Worm (Caenorhabditis elegans): ENCODE results near the gene Y69E1A.5.

Gene Y69E1A.5

ce11 chrIV:10978641-10979040, 21.2 kb upstream of the Y69E1A.5 start:
- TF ChIP-seq aha-1 (tag; optimal IDR thresholded peaks at IDR 0.05), result no peak
- no peak for TF ChIP-seq nhr-11 (tag; optimal IDR thresholded peaks at IDR 0.05)
- no peak for TF ChIP-seq efl-1 (optimal IDR thresholded peaks at IDR 0.05)
- no peak for TF ChIP-seq efl-1 (GFP tag; optimal IDR thresholded peaks at IDR 0.05 in 1 of 2)
- peak; percentile 15 for TF ChIP-seq lin-14 (GFP tag; optimal IDR thresholded peaks at IDR 0.05)
- TF ChIP-seq dsc-1 (tag; optimal IDR thresholded peaks at IDR 0.05), result no peak
- TF ChIP-seq nhr-71 (tag; optimal IDR thresholded peaks at IDR 0.05), result no peak

- TF ChIP-seq fkh-8 (tag; optimal IDR thresholded peaks at IDR 0.05) (no peak), ceh-8 (GFP tag; optimal IDR thresholded peaks at IDR 0.05) (no peak), nhr-20 (tag; optimal IDR thresholded peaks at IDR 0.05) (peak; percentile 77), sup-37 (GFP tag; optimal IDR thresholded peaks at IDR 0.05) (no peak), hlh-4 (tag; optimal IDR thresholded peaks at IDR 0.05) (no peak), fkh-10 (GFP tag; optimal IDR thresholded peaks at IDR 0.05) (no peak), C04F5.9 (tag; optimal IDR thresholded peaks at IDR 0.05) (no peak), lir-3 (tag; optimal IDR thresholded peaks at IDR 0.05; ENCODE audit: poor library complexity) (no peak), lin-14 (GFP tag; optimal IDR thresholded peaks at IDR 0.05) (peak; percentile 82), nhr-47 (tag; optimal IDR thresholded peaks at IDR 0.05) (peak; percentile 48), efl-1 (optimal IDR thresholded peaks at IDR 0.05) (peak; percentile 34 to 35), efl-1 (GFP tag; optimal IDR thresholded peaks at IDR 0.05 in 1 of 2) (peak in 1 of 2 experiments; percentile 89), lin-35 (GFP tag; optimal IDR thresholded peaks at IDR 0.05) (peak; percentile 14 to 65), efl-3 (GFP tag; optimal IDR thresholded peaks at IDR 0.05) (no peak), grh-1 (GFP tag; IDR thresholded peaks at IDR 0.05) (peak; percentile 73), ztf-11 (tag; optimal IDR thresholded peaks at IDR 0.05) (no peak), tbx-2 (tag; optimal IDR thresholded peaks at IDR 0.05) (peak; percentile 40), nhr-85 (tag) (peak; percentile 97), isw-1 (GFP tag; IDR thresholded peaks at IDR 0.05) (no peak), nhr-71 (tag; optimal IDR thresholded peaks at IDR 0.05) (peak; percentile 70), unc-98 (GFP tag; IDR thresholded peaks at IDR 0.05) (no peak), Y116A8C.19 (tag; optimal IDR thresholded peaks at IDR 0.05; ENCODE audit: borderline replicate concordance) (no peak), sox-4 (tag; optimal IDR thresholded peaks at IDR 0.05) (no peak), nhr-11 (tag; optimal IDR thresholded peaks at IDR 0.05) (no peak), nhr-77 (tag; optimal IDR thresholded peaks at IDR 0.05) (no peak), rnt-1 (tag; optimal IDR thresholded peaks at IDR 0.05) (peak; percentile 47), lin-15B (tag; optimal IDR thresholded peaks at IDR 0.05) (no peak), hlh-17 (GFP tag; optimal IDR thresholded peaks at IDR 0.05; ENCODE audit: borderline replicate concordance) (no peak), mab-9 (GFP tag; IDR thresholded peaks at IDR 0.05) (no peak), snpc-4 (tag; optimal IDR thresholded peaks at IDR 0.05) (no peak), jun-1 (tag; optimal IDR thresholded peaks at IDR 0.05) (no peak), vab-15 (tag; optimal IDR thresholded peaks at IDR 0.05) (no peak), unc-30 (tag; optimal IDR thresholded peaks at IDR 0.05) (no peak), tlp-1 (tag; optimal IDR thresholded peaks at IDR 0.05) (no peak), ceh-63 (GFP tag; optimal IDR thresholded peaks at IDR 0.05) (no peak), unc-130 (tag; optimal IDR thresholded peaks at IDR 0.05) (no peak), aha-1 (tag; optimal IDR thresholded peaks at IDR 0.05) (no peak), nhr-237 (tag; optimal IDR thresholded peaks at IDR 0.05) (no peak), C34B4.2 (tag; optimal IDR thresholded peaks at IDR 0.05) (no peak), unc-62 (GFP tag; optimal IDR thresholded peaks at IDR 0.05) (no peak), snu-23 (GFP tag; optimal IDR thresholded peaks at IDR 0.05) (peak; percentile 77), aly-2 (tag; optimal IDR thresholded peaks at IDR 0.05) (no peak), nhr-12 (tag; optimal IDR thresholded peaks at IDR 0.05) (no peak), nhr-84 (tag; optimal IDR thresholded peaks at IDR 0.05) (no peak), mef-2 (tag; optimal IDR thresholded peaks at IDR 0.05) (no peak), F16B12.6 (tag; optimal IDR thresholded peaks at IDR 0.05) (no peak), lsy-2 (tag; optimal IDR thresholded peaks at IDR 0.05) (peak; percentile 37 to 39), dsc-1 (tag; optimal IDR thresholded peaks at IDR 0.05) (no peak), ceh-82 (tag; optimal IDR thresholded peaks at IDR 0.05) (no peak), ces-1 (GFP tag; optimal IDR thresholded peaks at IDR 0.05) (no peak), pqm-1 (tag; optimal IDR thresholded peaks at IDR 0.05) (no peak)
Measured at ce11 chrIV:10975968-10976367, 18.5 kb upstream of the Y69E1A.5 start.
